Fruit fly (Drosophila melanogaster) whole organism, larva: Measurements from ENCODE around the gene Zasp66.
A peak's percentile ranks its signal among the peaks of the same experiment; 100 is the strongest.

Source experiments
- noc ChIP-seq: fragments of 200-800 bp; sonication (Bioruptor generic); optimal IDR thresholded peaks from 3 replicates; lab custom pipeline; 2019; ENCODE audit warnings: missing biosample characterization, mild to moderate bottlenecking, missing genetic modification characterization, moderate library complexity

Gene Zasp66

DNA sequence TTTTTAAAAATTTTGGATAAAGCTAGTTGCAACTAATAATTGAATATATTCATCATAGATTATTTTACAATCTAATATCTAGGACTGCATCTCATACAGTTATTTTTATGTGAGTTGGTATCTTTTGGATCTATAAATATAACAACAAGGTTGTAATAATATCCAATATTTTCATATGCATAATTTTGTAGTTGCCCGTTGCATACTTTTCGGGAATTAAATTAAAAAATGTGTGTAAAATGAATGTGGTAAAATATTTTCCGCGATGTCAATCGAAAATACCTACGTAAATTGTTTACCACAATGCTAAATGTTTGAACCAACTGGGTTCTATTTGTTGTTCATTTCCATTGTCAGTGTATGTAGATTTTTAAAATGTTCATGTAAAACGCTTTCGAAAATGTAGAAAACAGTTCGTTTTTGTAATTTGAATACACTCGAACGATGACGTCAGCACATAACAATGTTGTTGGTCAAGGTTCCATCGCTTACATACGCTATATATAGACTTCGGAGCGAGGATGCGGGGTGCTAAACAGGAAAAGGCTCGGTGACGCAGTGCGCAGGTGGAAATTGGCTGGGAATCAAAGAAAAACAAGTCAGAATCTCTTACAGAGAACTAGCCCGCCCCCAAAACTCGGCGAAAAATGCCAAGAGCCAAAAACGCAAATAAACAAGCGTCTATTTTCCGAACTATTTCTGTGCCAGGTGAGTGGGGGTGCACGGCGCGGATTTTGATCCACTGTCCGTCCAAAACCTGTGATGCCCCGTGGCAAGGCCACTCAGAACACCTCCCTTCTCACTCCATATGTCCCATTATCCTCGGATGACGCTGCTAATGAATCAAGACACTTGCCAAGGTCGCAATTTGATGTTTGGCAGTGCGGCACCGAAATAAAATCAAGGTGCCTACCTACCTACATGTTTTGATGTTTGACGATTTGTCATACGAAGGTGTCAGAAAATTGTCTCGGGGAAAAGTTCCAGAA lies 4.0 kb downstream of the Zasp66 start:
- TF ChIP-seq noc (tag; lab: Kevin White, UChicago): no peak

- no peak for TF ChIP-seq noc (tag; lab: Kevin White, UChicago)
Observed at dm6 chr3L:8628964-8629363, 4.8 kb downstream of the Zasp66 start.

DNA sequence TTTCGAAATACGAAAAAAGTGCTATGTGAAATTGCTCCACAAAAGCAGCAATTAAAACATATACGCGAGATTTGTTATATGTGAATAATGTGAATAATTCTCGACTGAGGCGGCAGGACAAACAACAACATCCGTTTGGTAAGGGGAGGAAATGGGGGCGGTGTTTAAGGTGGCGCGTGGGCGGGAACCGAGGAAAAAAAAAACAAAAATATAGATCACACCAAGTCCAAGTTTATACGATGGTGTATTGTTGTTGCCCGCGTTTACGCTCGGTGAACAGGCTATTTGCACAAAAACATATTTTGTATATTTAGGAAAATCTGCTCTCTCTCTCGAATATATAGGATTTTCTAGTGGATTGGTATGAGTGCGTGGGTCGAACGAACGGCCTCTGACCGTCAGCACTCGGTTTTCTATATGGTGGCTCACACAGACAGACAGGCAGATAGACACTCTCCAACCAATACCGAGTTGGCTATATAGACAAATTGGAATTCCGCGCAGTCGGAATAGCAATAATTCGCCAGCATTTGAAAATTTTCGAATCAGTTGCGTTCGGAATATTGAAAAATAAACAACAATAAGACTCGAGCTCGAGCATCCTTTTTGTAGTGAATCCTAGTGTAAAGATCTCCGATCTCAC lies 5.7 kb downstream of the Zasp66 start:
- TF ChIP-seq noc (tag; lab: Kevin White, UChicago): no peak

DNA sequence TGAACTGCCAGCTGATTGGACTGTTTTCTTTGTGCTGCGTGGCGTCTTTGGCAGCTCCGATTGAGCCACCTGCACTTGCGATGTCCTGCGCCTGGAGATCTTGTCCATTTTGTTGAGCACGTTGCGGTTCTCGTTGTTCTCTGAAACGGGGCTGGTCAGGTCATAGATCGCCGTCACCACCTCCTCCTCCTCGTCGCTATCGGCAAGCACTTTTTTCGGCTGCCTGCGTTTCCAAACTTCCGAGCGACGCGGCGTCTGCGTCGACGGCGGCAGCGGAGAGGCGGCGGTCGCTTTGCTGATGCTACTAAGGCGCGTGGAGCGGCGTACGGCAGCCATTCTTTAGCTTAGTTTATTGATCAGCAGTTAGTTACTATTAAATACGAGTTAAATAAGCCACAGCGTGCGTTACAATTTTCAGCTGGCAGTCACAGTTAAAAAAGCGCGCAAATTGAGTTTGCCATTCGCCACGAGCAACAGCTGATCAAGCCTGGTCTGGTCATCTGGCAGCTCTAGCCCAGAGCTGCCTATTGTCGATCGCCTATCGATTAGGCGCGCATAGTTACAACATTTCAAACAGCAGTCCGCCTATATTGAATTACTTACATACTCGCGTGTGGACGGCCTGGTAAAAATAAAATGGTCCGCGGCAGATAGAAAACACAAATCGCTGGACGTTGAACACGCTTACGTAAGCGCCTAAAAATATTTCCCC lies 9.6 kb downstream of the Zasp66 start, which contains the start of gene Cdc6:
Gene Cdc6, minus strand, starts transcription at position 456 of the 712 bp plus-strand sequence.
- TF ChIP-seq noc (tag; lab: Kevin White, UChicago): no peak

DNA sequence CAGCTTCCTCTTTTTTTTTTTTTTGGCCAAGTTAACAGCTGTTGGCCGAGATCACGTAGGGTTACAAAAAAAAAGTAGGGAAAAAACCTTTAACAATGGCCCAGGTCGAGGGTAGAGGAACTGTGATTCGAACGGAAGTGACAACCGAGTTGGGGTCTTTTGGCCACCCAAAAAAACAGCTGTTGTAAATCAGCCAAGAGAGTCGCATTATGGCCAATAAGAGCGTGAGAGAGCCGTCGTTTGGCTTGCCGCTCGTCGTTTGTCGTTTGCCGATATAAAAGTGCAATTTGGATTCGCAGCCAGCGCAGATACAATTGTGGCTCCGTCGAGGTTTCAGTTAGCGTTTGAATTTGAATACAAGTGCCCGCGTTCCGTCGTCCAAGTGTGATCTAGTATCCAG lies 16.0 kb downstream of the Zasp66 start, which contains the start of gene Cpr66D:
Gene Cpr66D, plus strand, starts transcription at position 301 of the 400 bp plus-strand sequence.
- TF ChIP-seq noc (tag; lab: Kevin White, UChicago): no peak

dm6 chr3L:8641049-8641448 lies 16.9 kb downstream of the Zasp66 start:
- TF ChIP-seq noc (tag; lab: Kevin White, UChicago): no peak

DNA sequence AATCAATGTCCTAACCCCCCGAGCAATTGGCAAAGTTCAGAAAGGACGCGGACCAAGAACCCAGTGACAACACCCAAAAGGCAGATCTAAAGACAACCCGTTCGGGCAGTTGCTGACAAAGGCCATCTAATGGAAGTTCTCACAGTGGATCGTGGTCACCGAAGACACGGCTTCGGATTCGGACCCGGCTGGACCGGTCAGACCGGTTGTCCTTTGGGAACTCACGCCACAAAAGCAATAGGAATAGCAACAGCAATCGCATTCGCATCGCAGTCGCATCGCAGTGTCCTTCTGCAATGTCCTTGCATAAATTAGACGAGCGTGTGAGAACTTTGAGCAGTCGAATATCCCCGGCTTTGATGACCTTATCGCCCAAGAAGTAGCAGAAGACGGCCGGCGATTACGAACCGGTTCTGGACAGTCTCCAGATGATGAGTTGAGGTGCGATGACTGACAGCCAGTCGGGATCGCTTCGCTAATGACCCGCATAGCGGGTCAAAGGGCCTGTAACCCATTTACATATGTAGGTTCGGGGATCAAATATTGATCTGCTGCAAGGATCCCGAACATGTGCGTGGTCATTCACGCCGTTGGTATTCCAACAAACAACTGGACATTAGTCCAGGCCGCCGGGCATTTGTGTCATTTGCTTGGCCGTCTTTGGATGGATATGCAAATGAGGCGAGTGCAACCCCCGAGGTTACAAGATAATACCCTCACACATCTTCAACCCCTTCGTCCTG lies 19.8 kb downstream of the Zasp66 start:
- no peak for TF ChIP-seq noc (tag; lab: Kevin White, UChicago)

DNA sequence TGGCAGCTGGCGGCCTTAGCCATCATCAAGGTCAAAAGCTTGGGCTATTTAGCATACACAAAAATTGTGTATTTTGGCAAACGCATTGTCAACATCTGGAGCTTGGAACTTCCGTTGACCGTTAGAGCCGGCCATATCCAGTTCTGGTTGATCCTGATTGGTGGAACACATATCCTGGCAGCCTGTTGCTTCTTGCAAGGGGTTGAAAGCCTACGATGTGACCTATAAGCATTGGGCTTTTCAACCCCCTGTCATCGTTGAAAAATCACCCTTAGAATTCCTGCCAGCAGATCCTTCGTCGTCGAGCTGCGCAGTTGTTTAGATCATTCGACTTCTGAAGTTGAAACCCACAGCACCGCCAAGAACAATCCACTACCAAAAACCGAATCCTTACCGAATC lies 22.6 kb downstream of the Zasp66 start, which contains the start of the genes CG13305 and Pex7:
Gene CG13305, minus strand, starts transcription at position 2 of the 400 bp plus-strand sequence.
Gene Pex7, plus strand, starts transcription at position 325 of the 400 bp plus-strand sequence.
- TF ChIP-seq noc (tag; lab: Kevin White, UChicago): no peak

dm6 chr3L:8648836-8649235 lies 24.7 kb downstream of the Zasp66 start, which contains the start of gene Arr2:
Gene Arr2 (minus strand): TSS chr3L:8648936.
- no peak for TF ChIP-seq noc (tag; lab: Kevin White, UChicago)

- no peak for TF ChIP-seq noc (tag; lab: Kevin White, UChicago)
Observed at dm6 chr3L:8651876-8652571, 27.9 kb downstream of the Zasp66 start.

DNA sequence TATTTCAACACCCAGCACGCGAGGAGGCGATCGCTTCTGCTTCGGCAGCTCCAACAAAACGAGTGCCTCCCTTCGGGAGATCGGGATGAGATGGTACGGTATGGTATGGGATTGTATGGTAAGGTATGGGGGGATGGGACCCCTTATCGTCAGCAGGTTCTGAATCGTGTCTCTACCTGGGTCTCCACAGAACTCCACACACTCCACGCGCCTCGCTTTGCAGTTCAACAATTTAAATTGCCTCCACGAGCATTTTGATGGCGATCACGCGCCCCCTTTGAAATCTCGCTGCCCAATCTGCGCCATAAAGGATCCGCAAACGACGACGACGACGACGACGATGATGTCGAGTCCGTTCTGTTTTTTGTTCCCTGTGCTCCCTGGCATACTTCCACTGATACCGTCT lies 28.4 kb downstream of the Zasp66 start:
- no peak for TF ChIP-seq noc (tag; lab: Kevin White, UChicago)

- TF ChIP-seq noc (tag; lab: Kevin White, UChicago): no peak
Observed at dm6 chr3L:8653572-8653971, 29.4 kb downstream of the Zasp66 start.

DNA sequence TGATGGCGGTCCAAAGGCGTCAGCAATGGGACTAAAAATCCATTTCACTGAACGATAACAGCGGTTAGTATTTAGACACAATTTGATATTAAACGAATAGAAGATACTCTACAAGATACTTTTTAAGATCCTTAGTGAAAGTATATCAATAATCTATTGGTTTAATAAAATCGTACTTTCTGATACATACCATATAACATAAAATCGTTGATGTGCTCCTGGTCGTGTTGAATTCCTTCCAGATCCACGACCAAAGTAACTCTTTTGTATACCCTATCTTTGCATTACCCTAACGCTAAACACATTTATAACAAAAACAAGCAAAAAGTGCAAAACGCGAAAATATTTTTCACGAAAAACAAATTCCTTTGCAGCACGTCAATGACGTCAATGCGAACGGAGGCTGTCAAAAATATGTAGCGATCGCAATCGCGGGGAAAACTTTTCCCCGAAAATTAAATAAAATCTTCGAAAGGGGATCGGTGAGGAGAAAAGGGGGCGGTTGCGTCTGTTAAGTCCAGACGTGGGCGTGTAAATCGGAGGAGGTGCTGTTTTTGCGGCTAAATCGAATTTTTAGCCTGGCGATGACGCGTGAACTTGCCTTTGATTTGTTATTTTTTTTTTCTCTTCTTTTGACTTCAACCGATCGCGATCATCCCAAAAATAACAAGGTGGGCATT lies 31.2 kb downstream of the Zasp66 start:
- TF ChIP-seq noc (tag; lab: Kevin White, UChicago): peak; percentile 20
